Worm (Caenorhabditis elegans) whole organism, L2 larva: Measurements from ENCODE around the gene F19H6.6.

ENCODE experiments used
- F13H6.1 ChIP-seq: sonication (generic microtip); optimal IDR thresholded peaks from 2 replicates; lab custom pipeline; 2016; ENCODE audit warnings: missing genetic modification characterization, missing compliant biosample characterization
- R02D3.7 ChIP-seq: fragments of 150-350 bp; optimal IDR thresholded peaks from 2 replicates; lab custom pipeline; 2014; ENCODE audit warnings: missing biosample characterization, missing genetic modification characterization
- Y55F3AM.14 ChIP-seq: fragments of 200-800 bp; sonication (Bioruptor generic); optimal IDR thresholded peaks from 2 replicates; lab custom pipeline; 2018; ENCODE audit warnings: mild to moderate bottlenecking, missing genetic modification characterization, missing compliant biosample characterization
- ZK546.5 ChIP-seq: sonication (generic microtip); optimal IDR thresholded peaks from 2 replicates; lab custom pipeline; 2017; ENCODE audit warnings: missing biosample characterization, missing genetic modification characterization
- aly-2 ChIP-seq: fragments of 150-350 bp; optimal IDR thresholded peaks from 2 replicates; lab custom pipeline; 2014; ENCODE audit warnings: missing biosample characterization, missing genetic modification characterization
- ama-1 ChIP-seq: fragments of 150-350 bp; optimal IDR thresholded peaks from 2 replicates; lab custom pipeline; 2018; ENCODE audit warnings: inconsistent platforms
- blmp-1 ChIP-seq: sonication (generic microtip); optimal IDR thresholded peaks from 2 replicates; lab custom pipeline; 2017; ENCODE audit warnings: missing genetic modification characterization, mild to moderate bottlenecking, missing compliant biosample characterization, antibody characterized with exemption, moderate library complexity; ENCODE audit not compliant: insufficient read depth
- ceh-16 ChIP-seq: fragments of 150-350 bp; optimal IDR thresholded peaks from 2 replicates; lab custom pipeline; 2014; ENCODE audit warnings: missing biosample characterization, missing genetic modification characterization
- ceh-82 ChIP-seq: fragments of 150-350 bp; optimal IDR thresholded peaks from 2 replicates; lab custom pipeline; 2014; ENCODE audit warnings: missing biosample characterization, missing genetic modification characterization
- crh-2 ChIP-seq: sonication (generic microtip); optimal IDR thresholded peaks from 2 replicates; lab custom pipeline; 2017; ENCODE audit warnings: missing biosample characterization, missing genetic modification characterization
- dmd-4 ChIP-seq: sonication (generic microtip); optimal IDR thresholded peaks from 2 replicates; lab custom pipeline; 2017; ENCODE audit warnings: missing biosample characterization, missing genetic modification characterization
- egl-27 ChIP-seq: sonication (generic microtip); optimal IDR thresholded peaks from 3 replicates; lab custom pipeline; 2017; ENCODE audit warnings: missing biosample characterization, missing genetic modification reagents, missing genetic modification characterization
- elt-1 ChIP-seq: fragments of 150-350 bp; optimal IDR thresholded peaks from 2 replicates; lab custom pipeline; 2014; ENCODE audit warnings: missing biosample characterization, missing genetic modification characterization
- elt-3 ChIP-seq: sonication (generic microtip); optimal IDR thresholded peaks from 2 replicates; lab custom pipeline; 2017; ENCODE audit warnings: missing biosample characterization, missing genetic modification characterization
- fos-1 ChIP-seq: fragments of 150-350 bp; optimal IDR thresholded peaks from 2 replicates; lab custom pipeline; 2014; ENCODE audit warnings: missing biosample characterization, missing genetic modification characterization
- gmeb-1 ChIP-seq: fragments of 150-350 bp; optimal IDR thresholded peaks from 2 replicates; lab custom pipeline; 2014; ENCODE audit warnings: missing biosample characterization, missing genetic modification characterization
- lin-11 ChIP-seq: fragments of 150-350 bp; sonication (generic microtip); optimal IDR thresholded peaks from 2 replicates; lab custom pipeline; 2014; ENCODE audit warnings: missing biosample characterization, missing genetic modification characterization, inconsistent platforms, mixed read lengths
- lin-39 ChIP-seq: fragments of 150-350 bp; optimal IDR thresholded peaks from 2 replicates; lab custom pipeline; 2014; ENCODE audit warnings: missing biosample characterization, missing genetic modification reagents, missing genetic modification characterization
- lsy-2 ChIP-seq, 2 experiments: fragments of 150-350 bp in 1 of 2; sonication (generic microtip) in 1 of 2; optimal IDR thresholded peaks; 2 replicates each; lab custom pipeline; 2014 to 2017; ENCODE audit warnings: missing biosample characterization in 2 of 2, missing genetic modification characterization in 2 of 2
- mab-5 ChIP-seq: fragments of 150-350 bp; optimal IDR thresholded peaks from 2 replicates; lab custom pipeline; 2014; ENCODE audit warnings: missing biosample characterization, missing genetic modification characterization
- mbf-1 ChIP-seq: sonication (generic microtip); optimal IDR thresholded peaks from 2 replicates; lab custom pipeline; 2017; ENCODE audit warnings: missing biosample characterization, missing genetic modification characterization
- mdl-1 ChIP-seq, 2 experiments: fragments of 150-350 bp in 1 of 2; sonication (generic microtip) in 1 of 2; optimal IDR thresholded peaks; 2 replicates each; lab custom pipeline; 2017; ENCODE audit warnings: missing biosample characterization in 2 of 2, missing genetic modification characterization in 2 of 2
- nhr-10 ChIP-seq: sonication (generic microtip); optimal IDR thresholded peaks from 2 replicates; lab custom pipeline; 2017; ENCODE audit warnings: missing biosample characterization, missing genetic modification characterization
- nhr-11 ChIP-seq: fragments of 150-350 bp; optimal IDR thresholded peaks from 2 replicates; lab custom pipeline; 2014; ENCODE audit warnings: missing biosample characterization, missing genetic modification characterization
- nhr-12 ChIP-seq: fragments of 150-350 bp; optimal IDR thresholded peaks from 2 replicates; lab custom pipeline; 2014; ENCODE audit warnings: missing biosample characterization, missing genetic modification characterization
- nhr-129 ChIP-seq: fragments of 150-350 bp; optimal IDR thresholded peaks from 2 replicates; lab custom pipeline; 2014; ENCODE audit warnings: missing biosample characterization, missing genetic modification characterization
- nhr-21 ChIP-seq: fragments of 150-350 bp; optimal IDR thresholded peaks from 2 replicates; lab custom pipeline; 2014; ENCODE audit warnings: missing biosample characterization, missing genetic modification characterization
- nhr-23 ChIP-seq: fragments of 150-350 bp; optimal IDR thresholded peaks from 2 replicates; lab custom pipeline; 2014; ENCODE audit warnings: missing biosample characterization, missing genetic modification reagents, missing genetic modification characterization
- nhr-25 ChIP-seq: fragments of 150-350 bp; sonication (generic microtip); optimal IDR thresholded peaks from 3 replicates; lab custom pipeline; 2014; ENCODE audit warnings: missing biosample characterization, missing genetic modification characterization
- nhr-6 ChIP-seq: fragments of 150-350 bp; optimal IDR thresholded peaks from 2 replicates; lab custom pipeline; 2014; ENCODE audit warnings: missing biosample characterization, missing genetic modification characterization
- nhr-77 ChIP-seq: fragments of 150-350 bp; optimal IDR thresholded peaks from 2 replicates; lab custom pipeline; 2014; ENCODE audit warnings: missing biosample characterization, missing genetic modification characterization
- peb-1 ChIP-seq: fragments of 150-350 bp; optimal IDR thresholded peaks from 2 replicates; lab custom pipeline; 2014; ENCODE audit warnings: missing biosample characterization, missing genetic modification characterization
- skn-1 ChIP-seq: sonication (generic microtip); optimal IDR thresholded peaks from 2 replicates; lab custom pipeline; 2017; ENCODE audit warnings: missing biosample characterization, missing genetic modification characterization
- snpc-4 ChIP-seq: fragments of 150-350 bp; optimal IDR thresholded peaks from 2 replicates; lab custom pipeline; 2014; ENCODE audit warnings: missing biosample characterization, missing genetic modification characterization
- unc-55 ChIP-seq: fragments of 150-350 bp; sonication (generic microtip); optimal IDR thresholded peaks from 3 replicates; lab custom pipeline; 2014; ENCODE audit warnings: missing biosample characterization, missing genetic modification reagents, missing genetic modification characterization
- unc-62 ChIP-seq: fragments of 150-350 bp; optimal IDR thresholded peaks from 2 replicates; lab custom pipeline; 2014; ENCODE audit warnings: missing biosample characterization, missing genetic modification reagents, missing genetic modification characterization
- zag-1 ChIP-seq: fragments of 150-350 bp; optimal IDR thresholded peaks from 2 replicates; lab custom pipeline; 2014; ENCODE audit warnings: missing biosample characterization, missing genetic modification characterization
- ztf-1 ChIP-seq: fragments of 200-800 bp; sonication (Bioruptor generic); conservative IDR thresholded peaks from 2 replicates; pipeline ENCODE4 v1.3.6; 2022; ENCODE audit warnings: missing genetic modification characterization, missing compliant biosample characterization
- ztf-11 ChIP-seq: sonication (generic microtip); optimal IDR thresholded peaks from 2 replicates; lab custom pipeline; 2017; ENCODE audit warnings: missing biosample characterization, missing genetic modification characterization
- ztf-4 ChIP-seq: fragments of 150-350 bp; optimal IDR thresholded peaks from 2 replicates; lab custom pipeline; 2014; ENCODE audit warnings: missing biosample characterization, missing genetic modification characterization

Gene F19H6.6

DNA sequence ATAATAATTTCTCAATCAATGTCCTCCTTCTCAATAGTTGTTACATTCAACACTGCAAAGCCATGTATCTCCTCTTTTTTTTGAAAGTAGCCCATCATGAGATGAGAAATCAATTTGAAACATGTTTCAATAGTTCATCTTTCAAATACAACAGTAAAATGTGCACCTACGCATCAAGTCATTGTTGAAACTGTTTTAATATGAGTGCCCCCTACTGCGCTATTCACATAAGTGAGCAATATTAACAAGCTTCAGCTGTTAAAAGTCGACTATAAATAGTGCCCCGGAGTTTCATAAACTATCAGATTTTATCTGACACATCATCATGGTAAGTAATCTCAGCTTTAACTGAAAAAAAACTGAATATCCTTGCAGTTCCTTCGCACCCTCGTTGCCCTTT, at the start of gene F19H6.6, which contains the start of gene nspc-15:
Gene F19H6.6 (plus strand): TSS at position 384 of the 400 bp plus-strand sequence.
Gene nspc-15 (plus strand): TSS at position 301 of the 400 bp plus-strand sequence.
- no peak for TF ChIP-seq ztf-11 (tag; lab: Kevin White, UChicago)
- TF ChIP-seq blmp-1 (tag; lab: Kevin White, UChicago), result no peak
- no peak for TF ChIP-seq nhr-12 (tag; lab: Kevin White, UChicago)
- TF ChIP-seq nhr-21 (tag; lab: Kevin White, UChicago), result no peak
- no peak for TF ChIP-seq nhr-6
- TF ChIP-seq crh-2 (tag; lab: Kevin White, UChicago), result no peak
- TF ChIP-seq skn-1 (tag; lab: Kevin White, UChicago), result no peak
- TF ChIP-seq mab-5 (tag; lab: Kevin White, UChicago), result no peak
- TF ChIP-seq ZK546.5, result no peak
- no peak for TF ChIP-seq nhr-23 (tag; lab: Kevin White, UChicago)
- no peak for TF ChIP-seq peb-1 (tag; lab: Kevin White, UChicago)
- TF ChIP-seq aly-2 (tag; lab: Kevin White, UChicago), result no peak
- TF ChIP-seq lin-39 (tag; lab: Kevin White, UChicago), result no peak
- TF ChIP-seq unc-62, result no peak
- no peak for TF ChIP-seq nhr-11 (tag; lab: Kevin White, UChicago)
- no peak for TF ChIP-seq snpc-4

DNA sequence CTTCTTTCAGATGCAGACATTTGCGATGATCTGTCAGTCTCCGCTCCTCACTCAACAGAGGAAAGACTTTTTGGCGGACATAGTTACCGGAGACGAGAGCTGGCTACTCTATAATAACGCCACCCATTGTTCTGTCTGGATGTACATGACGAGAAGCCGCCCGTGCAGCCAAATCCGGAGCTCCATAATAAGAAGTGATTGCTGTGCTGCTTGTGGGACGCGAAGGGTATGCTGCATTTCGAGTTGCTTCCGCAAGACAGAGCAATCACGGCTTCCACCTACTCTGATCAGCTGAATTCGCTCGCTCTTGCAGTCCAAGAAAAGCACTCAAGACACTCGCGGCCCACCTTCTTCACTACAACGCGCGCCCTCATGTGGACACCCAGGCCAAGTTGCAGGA, 46.8 kb upstream of the F19H6.6 start:
- TF ChIP-seq unc-55 (GFP tag; lab: Kevin White, UChicago) (no peak), elt-1 (no peak), lin-11 (no peak), gmeb-1 (tag; lab: Kevin White, UChicago) (no peak)

DNA sequence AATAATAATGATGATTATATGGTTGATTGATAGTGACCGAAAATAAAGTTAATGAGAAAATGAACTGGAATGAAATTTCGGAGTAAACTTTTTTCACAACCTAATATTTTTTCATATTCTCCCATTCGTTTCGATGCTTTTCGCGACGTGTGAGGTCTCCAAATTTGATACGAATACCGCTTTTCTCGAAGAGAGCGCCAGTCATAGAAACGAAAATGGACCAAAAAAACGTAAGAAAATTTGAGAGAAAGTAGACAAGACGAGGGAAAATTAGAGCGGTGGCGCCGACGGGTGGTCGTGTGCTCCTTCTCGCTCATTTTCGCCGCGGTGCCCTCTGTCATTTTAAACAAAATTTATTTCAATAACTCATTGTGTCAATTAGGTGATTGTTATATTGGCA, 46.2 kb upstream of the F19H6.6 start:
- no peak for TF ChIP-seq zag-1 (tag; lab: Kevin White, UChicago)
- no peak for TF ChIP-seq ztf-4
- TF ChIP-seq snpc-4, result no peak
- TF ChIP-seq crh-2 (tag; lab: Kevin White, UChicago), result no peak
- no peak for TF ChIP-seq lin-39 (tag; lab: Kevin White, UChicago)

DNA sequence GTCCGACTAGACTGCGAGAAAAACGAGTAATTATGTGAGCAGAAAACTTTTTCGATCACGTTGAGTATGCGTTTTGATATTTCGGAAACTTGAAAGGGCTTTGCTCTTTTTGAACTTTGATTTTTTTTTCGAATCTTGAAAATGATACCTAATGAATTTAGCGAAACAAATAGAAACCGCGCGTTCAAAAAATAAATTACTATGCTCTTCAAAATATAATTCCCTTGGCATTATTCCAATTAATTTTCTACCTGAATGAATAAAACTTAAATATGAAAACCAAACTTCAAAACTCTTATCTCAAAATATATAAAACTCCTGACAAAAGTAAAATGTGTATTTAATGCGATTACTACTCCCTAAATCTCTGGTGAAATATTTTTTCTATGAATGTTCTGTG, 45.4 kb upstream of the F19H6.6 start, which contains the start of gene xtr-2:
Gene xtr-2 (plus strand): TSS at position 301 of the 400 bp plus-strand sequence.
- TF ChIP-seq crh-2 (tag; lab: Kevin White, UChicago) (no peak), ztf-11 (tag; lab: Kevin White, UChicago) (no peak), elt-1 (no peak), peb-1 (tag; lab: Kevin White, UChicago) (no peak), mab-5 (tag; lab: Kevin White, UChicago) (no peak), gmeb-1 (tag; lab: Kevin White, UChicago) (no peak), egl-27 (tag; lab: Kevin White, UChicago) (no peak), mbf-1 (no peak), nhr-21 (tag; lab: Kevin White, UChicago) (no peak), blmp-1 (tag; lab: Kevin White, UChicago) (no peak), ama-1 (lab: Kevin White, UChicago) (no peak), ceh-82 (tag; lab: Kevin White, UChicago) (no peak), lin-39 (tag; lab: Kevin White, UChicago) (no peak), nhr-77 (tag; lab: Kevin White, UChicago) (no peak), elt-3 (tag; lab: Kevin White, UChicago) (no peak), lsy-2 (tag; optimal IDR thresholded peaks at IDR 0.05; lab: Kevin White, UChicago) (no peak), ceh-16 (tag; lab: Kevin White, UChicago) (no peak), nhr-10 (tag; lab: Kevin White, UChicago) (no peak), ZK546.5 (no peak)

DNA sequence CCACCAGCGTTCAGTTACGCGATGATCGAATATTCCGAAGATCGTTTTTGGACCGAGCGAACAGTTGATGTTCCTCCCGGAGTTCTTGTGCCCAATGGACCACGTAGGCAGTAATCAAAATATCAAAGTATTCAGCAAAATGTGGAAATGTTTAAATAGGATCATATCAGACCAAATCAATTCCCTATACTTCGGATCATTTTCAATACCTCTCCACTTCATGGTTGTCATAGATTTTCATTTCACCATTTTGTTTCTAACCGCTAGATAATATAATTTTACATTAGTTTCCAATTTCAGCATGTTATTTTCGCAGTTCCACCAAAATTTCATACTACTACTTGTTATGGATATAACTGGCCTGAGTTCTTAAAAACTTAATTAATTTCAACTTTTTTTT, 43.1 kb upstream of the F19H6.6 start:
- TF ChIP-seq nhr-12 (tag; lab: Kevin White, UChicago) (no peak), nhr-6 (no peak), zag-1 (tag; lab: Kevin White, UChicago) (no peak), fos-1 (no peak), lsy-2 (tag; optimal IDR thresholded peaks at IDR 0.05; lab: Kevin White, UChicago) (no peak), nhr-25 (tag; lab: Kevin White, UChicago) (no peak), egl-27 (tag; lab: Kevin White, UChicago) (no peak), Y55F3AM.14 (GFP tag; lab: Kevin White, UChicago) (no peak), mdl-1 (tag; optimal IDR thresholded peaks at IDR 0.05; lab: Kevin White, UChicago) (no peak), nhr-23 (tag; lab: Kevin White, UChicago) (no peak), gmeb-1 (tag; lab: Kevin White, UChicago) (no peak), ztf-1 (GFP tag; lab: Robert Waterston, UW) (no peak), dmd-4 (tag; lab: Kevin White, UChicago) (no peak), nhr-129 (tag; lab: Kevin White, UChicago) (no peak), R02D3.7 (tag; lab: Kevin White, UChicago) (no peak), F13H6.1 (tag; lab: Kevin White, UChicago) (no peak)
